Fruit fly (Drosophila melanogaster): ENCODE data around the gene Mi-2.

The Mi-2 gene

DNA sequence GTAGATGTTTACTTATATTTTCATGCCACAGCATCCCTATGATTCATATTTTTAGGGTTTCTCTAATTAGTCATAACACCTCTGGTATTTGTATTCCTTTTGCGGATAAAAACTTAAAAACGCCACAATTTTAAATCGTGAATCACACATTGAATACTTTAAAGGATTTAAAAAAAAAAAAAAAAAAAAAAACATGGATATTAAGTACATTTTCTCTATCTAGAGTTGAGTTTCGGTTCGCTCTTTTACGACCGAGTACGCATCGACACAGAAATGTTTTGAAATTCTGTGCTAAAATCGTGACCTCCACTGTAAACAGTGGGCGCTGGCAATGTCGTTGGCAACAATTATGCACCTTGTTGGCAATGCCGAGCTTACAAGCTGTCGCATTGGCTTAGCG lies 4.6 kb downstream of the Mi-2 start (continued):
- TF ChIP-seq NC2β (GFP tag; optimal IDR thresholded peaks at IDR 0.05) (no peak), en (GFP tag; optimal IDR thresholded peaks at IDR 0.05) (no peak), Dek (tag; optimal IDR thresholded peaks at IDR 0.05) (no peak), Kr (GFP tag; optimal IDR thresholded peaks at IDR 0.05) (no peak), CG7839 (tag; optimal IDR thresholded peaks at IDR 0.05) (no peak), Atf3 (GFP tag; optimal IDR thresholded peaks at IDR 0.05) (no peak), chif (GFP tag; optimal IDR thresholded peaks at IDR 0.05) (no peak), Ets65A (GFP tag) (peak; percentile 23), CG43689 (GFP tag; IDR thresholded peaks at IDR 0.05) (no peak), HLHmδ (GFP tag; optimal IDR thresholded peaks at IDR 0.05) (no peak), cas (GFP tag; IDR thresholded peaks at IDR 0.05) (no peak), CG4404 (GFP tag; IDR thresholded peaks at IDR 0.05) (no peak), Dll (GFP tag; IDR thresholded peaks at IDR 0.05; ENCODE audit: partially characterized antibody) (no peak), yki (optimal IDR thresholded peaks at IDR 0.05) (no peak), Rfx (GFP tag; IDR thresholded peaks at IDR 0.05) (no peak), CG16863 (GFP tag; optimal IDR thresholded peaks at IDR 0.05) (no peak), ewg (GFP tag; optimal IDR thresholded peaks at IDR 0.05) (no peak), lmd (GFP tag; IDR thresholded peaks at IDR 0.05) (no peak), wdn (GFP tag; IDR thresholded peaks at IDR 0.05) (no peak), unc-4 (GFP tag; IDR thresholded peaks at IDR 0.05; ENCODE audit: partially characterized antibody) (no peak), vfl (GFP tag; optimal IDR thresholded peaks at IDR 0.05) (no peak), CG3407 (GFP tag; optimal IDR thresholded peaks at IDR 0.05) (no peak), CG5180 (GFP tag; optimal IDR thresholded peaks at IDR 0.05) (no peak), twi (tag; optimal IDR thresholded peaks at IDR 0.05) (no peak), ab (GFP tag; optimal IDR thresholded peaks at IDR 0.05) (no peak), Deaf1 (tag; optimal IDR thresholded peaks at IDR 0.05) (no peak), CG42726 (GFP tag; IDR thresholded peaks at IDR 0.05; ENCODE audit: partially characterized antibody) (no peak), nerfin-1 (tag; optimal IDR thresholded peaks at IDR 0.05) (no peak), CG17802 (tag; optimal IDR thresholded peaks at IDR 0.05) (no peak), CG33557 (GFP tag; optimal IDR thresholded peaks at IDR 0.05) (no peak), CG2199 (GFP tag; IDR thresholded peaks at IDR 0.05) (no peak), seq (GFP tag; IDR thresholded peaks at IDR 0.05) (no peak), Aef1 (GFP tag; IDR thresholded peaks at IDR 0.05) (no peak), CG15479 (GFP tag; optimal IDR thresholded peaks at IDR 0.05) (no peak), fd3F (GFP tag; optimal IDR thresholded peaks at IDR 0.05) (no peak), run (tag; optimal IDR thresholded peaks at IDR 0.05) (no peak), zen2 (GFP tag; IDR thresholded peaks at IDR 0.05; ENCODE audit: partially characterized antibody) (no peak), CG7556 (GFP tag; optimal IDR thresholded peaks at IDR 0.05) (no peak), CG11085 (GFP tag; IDR thresholded peaks at IDR 0.05) (no peak), Hr51 (GFP tag; optimal IDR thresholded peaks at IDR 0.05) (peak in 1 of 2 experiments; percentile 43), C15 (GFP tag; IDR thresholded peaks at IDR 0.05) (no peak), z (GFP tag; IDR thresholded peaks at IDR 0.05) (no peak), CG3838 (GFP tag; optimal IDR thresholded peaks at IDR 0.05) (no peak), sisA (GFP tag; IDR thresholded peaks at IDR 0.05) (no peak), esg (GFP tag; conservative IDR thresholded peaks at IDR 0.05) (no peak), NC2α (GFP tag; optimal IDR thresholded peaks at IDR 0.05) (no peak), CG13296 (GFP tag; optimal IDR thresholded peaks at IDR 0.05) (no peak), tap (tag; optimal IDR thresholded peaks at IDR 0.05) (no peak), Six4 (GFP tag; optimal IDR thresholded peaks at IDR 0.05) (no peak), tin (GFP tag; optimal IDR thresholded peaks at IDR 0.05) (no peak), p53 (GFP tag; optimal IDR thresholded peaks at IDR 0.05) (no peak), Scr (GFP tag; IDR thresholded peaks at IDR 0.05; ENCODE audit: partially characterized antibody) (no peak), CG10462 (GFP tag; optimal IDR thresholded peaks at IDR 0.05) (no peak)

All from whole organism, embryonic.